Worm (Caenorhabditis elegans): ENCODE data around the gene T26C11.8.

DNA sequence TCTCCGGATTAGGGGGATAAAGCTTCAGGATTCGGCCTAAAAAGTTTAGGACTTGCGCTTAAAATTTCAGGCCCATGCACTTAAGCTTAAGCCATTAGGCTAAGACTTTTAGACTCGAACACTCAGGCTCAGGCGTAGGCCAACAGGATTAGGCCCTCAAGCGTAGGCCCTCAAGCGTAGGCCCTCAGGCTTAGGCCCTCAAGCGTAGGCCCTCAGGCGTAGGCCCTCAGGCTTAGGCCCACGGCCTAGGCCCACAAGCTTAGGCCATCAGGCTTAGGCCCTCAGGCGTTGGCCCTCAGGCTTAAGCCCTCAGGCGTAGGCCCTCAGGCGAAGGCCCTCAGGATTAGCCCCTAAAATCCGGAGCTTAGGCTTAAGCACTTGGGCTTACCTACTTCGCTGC lies 10.0 kb upstream of the T26C11.8 start:
- TF ChIP-seq lsy-2 (tag; optimal IDR thresholded peaks at IDR 0.05) (no peak), R02D3.7 (tag; optimal IDR thresholded peaks at IDR 0.05) (no peak), ceh-82 (tag; optimal IDR thresholded peaks at IDR 0.05) (no peak), ZK546.5 (tag; optimal IDR thresholded peaks at IDR 0.05) (no peak)
